Worm (Caenorhabditis elegans) whole organism, L4/young adult: ENCODE results near the gene srd-50.
"Not testable (repeated sequence)": the region's sequence is repeated elsewhere in the genome, so short reads cannot be mapped to it uniquely, and the experiment has no call there.

Experiments
- W03F9.2 ChIP-seq: fragments of 150-350 bp; optimal IDR thresholded peaks from 2 replicates; lab custom pipeline; 2014; ENCODE audit warnings: missing biosample characterization, missing genetic modification characterization
- dao-5 ChIP-seq: sonication (generic microtip); optimal IDR thresholded peaks from 2 replicates; lab custom pipeline; 2016; ENCODE audit warnings: missing genotype, missing genetic modification characterization, moderate library complexity, missing compliant biosample characterization
- him-1 ChIP-seq: sonication (generic microtip); optimal IDR thresholded peaks from 2 replicates; lab custom pipeline; 2016; ENCODE audit warnings: missing genotype, missing genetic modification reagents, missing genetic modification characterization, missing compliant biosample characterization

srd-50 gene

ce11 chrX:13466926-13467866 is 14.4 kb downstream of the srd-50 start, which contains the start of gene col-183:
TSS of gene col-183 (minus strand) at chrX:13467764.
- no peak for TF ChIP-seq dao-5 (tag; lab: Kevin White, UChicago)
- no peak for TF ChIP-seq W03F9.2 (tag; lab: Kevin White, UChicago)

ce11 chrX:13463793-13464192 is 17.8 kb downstream of the srd-50 start, which contains the start of gene F02D10.2:
TSS of gene F02D10.2 (minus strand) at chrX:13463893.
- TF ChIP-seq dao-5 (tag; lab: Kevin White, UChicago) (no peak), W03F9.2 (tag; lab: Kevin White, UChicago) (no peak)

- TF ChIP-seq W03F9.2 (tag; lab: Kevin White, UChicago) (no peak), dao-5 (tag; lab: Kevin White, UChicago) (no peak), him-1 (no peak)
These were observed 19.1 kb downstream of the srd-50 start, which contains the start of gene F02D10.3 for ce11 chrX:13462519-13462918. TSS of gene F02D10.3 (minus strand) at chrX:13462619.

ce11 chrX:13456442-13456841 is 25.2 kb downstream of the srd-50 start, which contains the start of gene flr-1:
TSS of gene flr-1 (minus strand) at chrX:13456542.
- TF ChIP-seq dao-5 (tag; lab: Kevin White, UChicago) (no peak), him-1 (no peak), W03F9.2 (tag; lab: Kevin White, UChicago) (no peak)

- TF ChIP-seq him-1, result no peak
- TF ChIP-seq dao-5 (tag; lab: Kevin White, UChicago), result no peak
- TF ChIP-seq W03F9.2 (tag; lab: Kevin White, UChicago), result no peak
These were observed 30.0 kb downstream of the srd-50 start, which contains the start of gene F02D10.6 for ce11 chrX:13451578-13451977. TSS of gene F02D10.6 (minus strand) at chrX:13451678.

ce11 chrX:13448665-13449099 is 32.9 kb downstream of the srd-50 start:
- TF ChIP-seq W03F9.2 (tag; lab: Kevin White, UChicago) (peak; percentile 44), him-1 (peak; percentile 69), dao-5 (tag; lab: Kevin White, UChicago) (peak; percentile 68)

- TF ChIP-seq W03F9.2 (tag; lab: Kevin White, UChicago) (no peak), him-1 (no peak), dao-5 (tag; lab: Kevin White, UChicago) (no peak)
These were observed 35.2 kb downstream of the srd-50 start, which contains the start of gene set-8 for ce11 chrX:13446418-13446817. TSS of gene set-8 (plus strand) at chrX:13446718.

ce11 chrX:13444267-13444666 is 37.3 kb downstream of the srd-50 start:
- TF ChIP-seq dao-5 (tag; lab: Kevin White, UChicago) (no peak), him-1 (no peak), W03F9.2 (tag; lab: Kevin White, UChicago) (no peak)

- TF ChIP-seq him-1, result no peak
These were observed 38.3 kb downstream of the srd-50 start for ce11 chrX:13443283-13443682.

ce11 chrX:13442446-13442845 is 39.2 kb downstream of the srd-50 start:
- TF ChIP-seq W03F9.2 (tag; lab: Kevin White, UChicago) (peak; percentile 49), him-1 (peak; percentile 9), dao-5 (tag; lab: Kevin White, UChicago) (no peak)

ce11 chrX:13435790-13436472 is 45.7 kb downstream of the srd-50 start, which contains the start of gene jmjd-3.3:
TSS of gene jmjd-3.3 (plus strand) at chrX:13436422.
- TF ChIP-seq W03F9.2 (tag; lab: Kevin White, UChicago) (no peak), dao-5 (tag; lab: Kevin White, UChicago) (no peak)

ce11 chrX:13435116-13435515 is 46.5 kb downstream of the srd-50 start:
- TF ChIP-seq W03F9.2 (tag; lab: Kevin White, UChicago), result no peak
- no peak for TF ChIP-seq him-1
- TF ChIP-seq dao-5 (tag; lab: Kevin White, UChicago), result no peak

ce11 chrX:13431388-13431787 is 50.2 kb downstream of the srd-50 start, which contains the start of gene C29F7.10:
TSS of gene C29F7.10 (minus strand) at chrX:13431488.
- TF ChIP-seq dao-5 (tag; lab: Kevin White, UChicago); him-1; W03F9.2 (tag; lab: Kevin White, UChicago): not testable (repeated sequence)
